Fruit fly (Drosophila melanogaster) whole organism, embryonic: ENCODE results near the gene BomBc3.

Experiments used
- Antp ChIP-seq: fragments of 200-800 bp; sonication (Bioruptor generic); optimal IDR thresholded peaks from 3 replicates; lab custom pipeline; 2016; ENCODE audit warnings: missing biosample characterization, missing genetic modification characterization
- B-H2 ChIP-seq: fragments of 200-800 bp; sonication (Bioruptor generic); optimal IDR thresholded peaks from 2 replicates; lab custom pipeline; 2018; ENCODE audit warnings: missing biosample characterization, mild to moderate bottlenecking, missing genetic modification characterization
- BEAF-32 ChIP-seq: fragments of 200-800 bp; sonication (Bioruptor generic); optimal IDR thresholded peaks from 3 replicates; lab custom pipeline; 2017; ENCODE audit warnings: missing biosample characterization, missing genetic modification characterization, mild to moderate bottlenecking, moderate library complexity, missing genetic modification reagents
- Bgb ChIP-seq: fragments of 200-800 bp; sonication (Bioruptor generic); IDR thresholded peaks from 2 replicates; pipeline ENCODE4 v1.3.6; 2022; ENCODE audit warnings: missing biosample characterization, missing genetic modification characterization; ENCODE audit not compliant: partially characterized antibody
- C15 ChIP-seq: fragments of 200-800 bp; sonication (Bioruptor generic); IDR thresholded peaks from 3 replicates; pipeline ENCODE4 v1.3.6; 2022; ENCODE audit warnings: missing biosample characterization, missing genetic modification characterization
- CG10979 ChIP-seq: fragments of 200-800 bp; sonication (Bioruptor generic); optimal IDR thresholded peaks from 2 replicates; lab custom pipeline; 2018; ENCODE audit warnings: missing biosample characterization, mild to moderate bottlenecking, missing genetic modification characterization, moderate library complexity
- CG15514 ChIP-seq: fragments of 200-800 bp; sonication (Bioruptor generic); optimal IDR thresholded peaks from 3 replicates; lab custom pipeline; 2017; ENCODE audit warnings: missing biosample characterization, missing genetic modification characterization, mild to moderate bottlenecking, moderate library complexity, missing genetic modification reagents
- CG1603 ChIP-seq: fragments of 200-800 bp; sonication (Bioruptor generic); optimal IDR thresholded peaks from 2 replicates; lab custom pipeline; 2019; ENCODE audit warnings: missing biosample characterization, mild to moderate bottlenecking, missing genetic modification characterization, moderate library complexity
- CG17829 ChIP-seq: fragments of 200-800 bp; optimal IDR thresholded peaks from 2 replicates; lab custom pipeline; 2019; ENCODE audit warnings: missing biosample characterization, mild to moderate bottlenecking, missing genetic modification characterization, moderate library complexity
- CG18262 ChIP-seq: fragments of 200-800 bp; optimal IDR thresholded peaks from 3 replicates; lab custom pipeline; 2019; ENCODE audit warnings: missing biosample characterization, mild to moderate bottlenecking, missing genetic modification characterization, moderate library complexity
- CG30431 ChIP-seq: fragments of 200-800 bp; sonication (Bioruptor generic); optimal IDR thresholded peaks from 2 replicates; lab custom pipeline; 2017; ENCODE audit warnings: missing biosample characterization, missing genetic modification characterization
- CG3281 ChIP-seq: fragments of 200-800 bp; sonication (Bioruptor generic); optimal IDR thresholded peaks from 3 replicates; lab custom pipeline; 2017; ENCODE audit warnings: missing biosample characterization, mild to moderate bottlenecking, missing genetic modification characterization
- CG4617 ChIP-seq: fragments of 200-800 bp; sonication (Bioruptor generic); optimal IDR thresholded peaks from 3 replicates; lab custom pipeline; 2016; ENCODE audit warnings: missing biosample characterization, missing genetic modification characterization, borderline replicate concordance
- CG7963 ChIP-seq: fragments of 200-800 bp; sonication (Bioruptor generic); IDR thresholded peaks from 3 replicates; pipeline ENCODE4 v1.3.6; 2022; ENCODE audit warnings: missing biosample characterization, missing genetic modification characterization; ENCODE audit not compliant: partially characterized antibody
- CG8388 ChIP-seq: fragments of 200-800 bp; sonication (Bioruptor generic); optimal IDR thresholded peaks from 2 replicates; lab custom pipeline; 2019; ENCODE audit warnings: missing biosample characterization, mild to moderate bottlenecking, missing genetic modification characterization, moderate library complexity
- CG9817 ChIP-seq: fragments of 200-800 bp; sonication (Bioruptor generic); optimal IDR thresholded peaks from 2 replicates; lab custom pipeline; 2018; ENCODE audit warnings: missing biosample characterization, mild to moderate bottlenecking, missing genetic modification characterization, moderate library complexity
- CoRest ChIP-seq: fragments of 200-800 bp; sonication (Bioruptor generic); optimal IDR thresholded peaks from 3 replicates; lab custom pipeline; 2018; ENCODE audit warnings: missing biosample characterization, mild to moderate bottlenecking, missing genetic modification characterization, moderate library complexity
- Dip3 ChIP-seq: fragments of 200-800 bp; sonication (Bioruptor generic); optimal IDR thresholded peaks from 3 replicates; lab custom pipeline; 2016; ENCODE audit warnings: missing biosample characterization, missing genetic modification characterization
- ERR ChIP-seq: fragments of 200-800 bp; sonication (Bioruptor generic); optimal IDR thresholded peaks from 2 replicates; lab custom pipeline; 2016; ENCODE audit warnings: missing biosample characterization, missing genetic modification characterization
- Eip74EF ChIP-seq, 2 experiments: fragments of 200-800 bp in 1 of 2; fragments of >200 bp in 1 of 2; sonication (Bioruptor generic) in 1 of 2; optimal IDR thresholded peaks; 2 replicates each; lab custom pipeline; 2017 to 2019; ENCODE audit warnings: missing biosample characterization in 2 of 2, missing genetic modification characterization in 2 of 2, mild to moderate bottlenecking in 1 of 2, moderate library complexity in 1 of 2
- Hey ChIP-seq: fragments of 200-800 bp; sonication (Bioruptor generic); optimal IDR thresholded peaks from 3 replicates; lab custom pipeline; 2018; ENCODE audit warnings: missing biosample characterization, mild to moderate bottlenecking, missing genetic modification characterization
- Mad ChIP-seq: fragments of 200-800 bp; sonication (Bioruptor generic); optimal IDR thresholded peaks from 2 replicates; lab custom pipeline; 2016; ENCODE audit warnings: missing biosample characterization, missing genetic modification characterization
- Med ChIP-seq: fragments of 200-800 bp; sonication (Bioruptor generic); peaks from one replicate; lab custom pipeline; 2016; ENCODE audit warnings: missing biosample characterization, missing genetic modification characterization, mild to moderate bottlenecking, inconsistent platforms, moderate library complexity
- Myb ChIP-seq: fragments of 200-800 bp; sonication (Bioruptor generic); optimal IDR thresholded peaks from 2 replicates; lab custom pipeline; 2016; ENCODE audit warnings: missing biosample characterization, missing genetic modification characterization
- Nf-YB ChIP-seq: fragments of 200-800 bp; sonication (Bioruptor generic); optimal IDR thresholded peaks from 3 replicates; lab custom pipeline; 2019; ENCODE audit warnings: missing biosample characterization, mild to moderate bottlenecking, missing genetic modification characterization, moderate library complexity
- Ptx1 ChIP-seq: fragments of 200-800 bp; sonication (Bioruptor generic); IDR thresholded peaks from 2 replicates; pipeline ENCODE4 v1.3.6; 2022; ENCODE audit warnings: missing biosample characterization, missing genetic modification characterization
- Ravus ChIP-seq: fragments of 200-800 bp; sonication (Bioruptor generic); IDR thresholded peaks from 2 replicates; pipeline ENCODE4 v1.3.6; 2022; ENCODE audit warnings: missing biosample characterization, missing genetic modification characterization
- Stat92E ChIP-seq, 3 experiments: fragments of >200 bp in 2 of 3; fragments of 200-800 bp in 1 of 3; sonication (Bioruptor generic) in 1 of 3; optimal IDR thresholded peaks; 2 replicates each; lab custom pipeline; 2017 to 2019; ENCODE audit warnings: missing biosample characterization in 3 of 3, missing genetic modification characterization in 3 of 3, mild to moderate bottlenecking in 1 of 3, moderate library complexity in 1 of 3
- abd-A ChIP-seq: fragments of 200-800 bp; sonication (Bioruptor generic); optimal IDR thresholded peaks from 3 replicates; lab custom pipeline; 2019; ENCODE audit warnings: missing biosample characterization, mild to moderate bottlenecking, missing genetic modification characterization, moderate library complexity
- ci ChIP-seq: fragments of 200-800 bp; sonication (Bioruptor generic); IDR thresholded peaks from 3 replicates; pipeline ENCODE4 v1.3.6; 2022; ENCODE audit warnings: missing biosample characterization, missing genetic modification characterization
- crc ChIP-seq: fragments of 200-800 bp; sonication (Bioruptor generic); optimal IDR thresholded peaks from 2 replicates; lab custom pipeline; 2016; ENCODE audit warnings: missing biosample characterization, missing genetic modification characterization
- crol ChIP-seq: fragments of 200-800 bp; sonication (Bioruptor generic); IDR thresholded peaks from 2 replicates; pipeline ENCODE4 v1.3.6; 2022; ENCODE audit warnings: missing biosample characterization, missing genetic modification characterization
- dimm ChIP-seq: fragments of 200-800 bp; sonication (Bioruptor generic); IDR thresholded peaks from 2 replicates; pipeline ENCODE4 v1.3.6; 2022; ENCODE audit warnings: missing biosample characterization, missing genetic modification characterization
- dmrt11E ChIP-seq: fragments of 200-800 bp; sonication (Bioruptor generic); optimal IDR thresholded peaks from 3 replicates; lab custom pipeline; 2018; ENCODE audit warnings: missing biosample characterization, mild to moderate bottlenecking, missing genetic modification characterization, moderate library complexity
- dysf ChIP-seq: fragments of 200-800 bp; sonication (Bioruptor generic); IDR thresholded peaks from 3 replicates; pipeline ENCODE4 v1.3.6; 2022; ENCODE audit warnings: missing biosample characterization, missing genetic modification characterization
- fd64A ChIP-seq: fragments of 200-800 bp; sonication (Bioruptor generic); optimal IDR thresholded peaks from 3 replicates; lab custom pipeline; 2018; ENCODE audit warnings: missing biosample characterization, mild to moderate bottlenecking, missing genetic modification characterization
- gsb ChIP-seq: fragments of 200-800 bp; sonication (Bioruptor generic); IDR thresholded peaks from 2 replicates; pipeline ENCODE4 v1.3.6; 2022; ENCODE audit warnings: missing biosample characterization, missing genetic modification characterization
- insv ChIP-seq, 2 experiments: fragments of 200-800 bp; sonication (Bioruptor generic); optimal IDR thresholded peaks; 3 replicates each; lab custom pipeline; 2016 to 2018; ENCODE audit warnings: missing biosample characterization in 2 of 2, missing genetic modification characterization in 2 of 2
- nom ChIP-seq: fragments of 200-800 bp; sonication (Bioruptor generic); optimal IDR thresholded peaks from 2 replicates; lab custom pipeline; 2017; ENCODE audit warnings: missing biosample characterization, missing genetic modification characterization, mild to moderate bottlenecking, moderate library complexity, missing genetic modification reagents
- onecut ChIP-seq: fragments of 200-800 bp; sonication (Bioruptor generic); IDR thresholded peaks from 2 replicates; pipeline ENCODE4 v1.3.6; 2022; ENCODE audit warnings: missing biosample characterization, missing genetic modification characterization
- otp ChIP-seq: fragments of 200-800 bp; sonication (Bioruptor generic); IDR thresholded peaks from 3 replicates; pipeline ENCODE4, ENCODE4 v1.3.6; 2022; ENCODE audit warnings: missing biosample characterization, missing genetic modification characterization
- phol ChIP-seq: fragments of 200-800 bp; sonication (Bioruptor generic); optimal IDR thresholded peaks from 3 replicates; lab custom pipeline; 2018; ENCODE audit warnings: missing biosample characterization, mild to moderate bottlenecking, missing genetic modification characterization, moderate library complexity
- pnt ChIP-seq: fragments of 200-800 bp; sonication (Bioruptor generic); optimal IDR thresholded peaks from 3 replicates; lab custom pipeline; 2016; ENCODE audit warnings: missing biosample characterization, missing genetic modification characterization
- rib ChIP-seq: fragments of 200-800 bp; sonication (Bioruptor generic); IDR thresholded peaks from 2 replicates; pipeline ENCODE4 v1.3.6; 2022; ENCODE audit warnings: missing biosample characterization, missing genetic modification characterization
- scrt ChIP-seq: fragments of 200-800 bp; sonication (Bioruptor generic); optimal IDR thresholded peaks from 2 replicates; lab custom pipeline; 2018; ENCODE audit warnings: missing biosample characterization, mild to moderate bottlenecking, missing genetic modification characterization, moderate library complexity
- sens-2 ChIP-seq: fragments of 200-800 bp; sonication (Bioruptor generic); IDR thresholded peaks from 2 replicates; pipeline ENCODE4 v1.3.6; 2022; ENCODE audit warnings: missing biosample characterization, missing genetic modification characterization
- sob ChIP-seq: fragments of 200-800 bp; sonication (Bioruptor generic); IDR thresholded peaks from 2 replicates; pipeline ENCODE4 v1.3.6; 2022; ENCODE audit warnings: missing biosample characterization, missing genetic modification characterization
- tna ChIP-seq: fragments of 200-800 bp; sonication (Bioruptor generic); IDR thresholded peaks from 2 replicates; pipeline ENCODE4 v1.3.6; 2022; ENCODE audit warnings: missing biosample characterization, missing genetic modification characterization; ENCODE audit not compliant: partially characterized antibody
- yki ChIP-seq: fragments of >200 bp; optimal IDR thresholded peaks from 3 replicates; lab custom pipeline; 2018

BomBc3 gene

DNA sequence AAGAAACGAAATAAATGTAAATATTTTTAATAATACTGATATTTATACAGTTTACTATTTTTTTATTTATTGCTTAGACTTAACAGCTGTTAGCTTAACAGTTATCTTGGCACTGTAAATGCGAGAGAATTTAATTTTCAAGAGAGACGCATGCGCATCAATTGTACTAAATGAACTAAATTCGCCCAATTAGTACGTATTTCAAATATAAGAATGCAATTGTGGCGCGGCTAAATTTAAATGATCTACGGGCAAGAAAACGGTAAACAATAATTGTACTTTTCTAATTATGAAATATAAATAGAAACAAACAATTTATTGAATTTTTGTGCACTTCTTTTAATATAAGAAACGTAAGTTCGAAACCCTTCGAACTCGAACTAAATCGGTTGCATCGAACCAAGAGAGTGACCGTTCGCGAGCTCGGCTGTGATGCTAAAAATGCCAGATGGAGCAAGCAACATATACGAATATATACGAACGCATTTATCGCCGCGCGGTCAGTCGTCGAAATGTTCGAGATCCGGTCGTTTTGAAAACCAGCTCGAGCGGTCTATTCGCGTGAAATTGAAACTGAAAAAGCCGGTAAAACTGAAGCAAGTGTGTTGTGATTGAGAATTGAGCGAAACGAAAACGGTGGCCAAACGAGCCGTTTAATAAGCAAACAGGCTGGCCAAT is 46.6 kb downstream of the BomBc3 start, which contains the start of gene SKIP (continued):
- TF ChIP-seq CG10979 (tag; lab: Kevin White, UChicago) (peak; percentile 17), Ravus (GFP tag; lab: Robert Waterston, UW) (no peak), ERR (peak; percentile 2), Mad (GFP tag; lab: Kevin White, UChicago) (no peak), nom (GFP tag; lab: Kevin White, UChicago) (no peak), tna (GFP tag; lab: Robert Waterston, UW) (peak; percentile 59), otp (GFP tag; lab: Robert Waterston, UW) (peak; percentile 67; the same call in 2 of the 3 replicates), CG7963 (GFP tag; lab: Robert Waterston, UW) (no peak), gsb (GFP tag; lab: Robert Waterston, UW) (no peak), crc (GFP tag; lab: Kevin White, UChicago) (no peak), Dip3 (GFP tag; lab: Kevin White, UChicago) (no peak), CG1603 (tag; lab: Kevin White, UChicago) (peak; percentile 47), Eip74EF (GFP tag; optimal IDR thresholded peaks at IDR 0.05; lab: Kevin White, UChicago) (peak in 1 of 2 experiments; percentile 2), insv (GFP tag; optimal IDR thresholded peaks at IDR 0.05; lab: Kevin White, UChicago) (peak in 1 of 2 experiments; percentile 36), CG17829 (peak; percentile 52), ci (GFP tag; lab: Robert Waterston, UW) (peak; percentile 45; the same call in 2 of the 3 replicates), dimm (GFP tag; lab: Robert Waterston, UW) (no peak), CG4617 (GFP tag; lab: Kevin White, UChicago) (no peak), B-H2 (GFP tag; lab: Kevin White, UChicago) (peak; percentile 13), Ptx1 (GFP tag; lab: Robert Waterston, UW) (no peak), CG30431 (GFP tag; lab: Kevin White, UChicago) (no peak), Bgb (GFP tag; lab: Robert Waterston, UW) (peak; percentile 67), Myb (GFP tag; lab: Kevin White, UChicago) (peak; percentile 24), CG9817 (tag; lab: Kevin White, UChicago) (no peak), CG8388 (GFP tag; lab: Kevin White, UChicago) (peak; percentile 11), C15 (GFP tag; lab: Robert Waterston, UW) (no peak), sob (GFP tag; lab: Robert Waterston, UW) (peak; percentile 41; the same call in 1 of the 2 replicates), abd-A (tag; lab: Kevin White, UChicago) (peak; percentile 58), phol (no peak), Antp (GFP tag; lab: Kevin White, UChicago) (peak; percentile 25), rib (GFP tag; lab: Robert Waterston, UW) (0 out of 2 replicates have a peak, but pooled peaks have one; percentile 51), fd64A (GFP tag; lab: Kevin White, UChicago) (peak; percentile 40), CG18262 (tag; lab: Kevin White, UChicago) (peak; percentile 14), Nf-YB (GFP tag; lab: Kevin White, UChicago) (no peak), dmrt11E (tag; lab: Kevin White, UChicago) (no peak), crol (GFP tag; lab: Robert Waterston, UW) (no peak), CG3281 (GFP tag; lab: Kevin White, UChicago) (peak; percentile 52), Hey (tag; lab: Kevin White, UChicago) (no peak), CoRest (tag; lab: Kevin White, UChicago) (no peak), pnt (no peak), Med (peak; percentile 94), scrt (GFP tag; lab: Kevin White, UChicago) (peak; percentile 45), sens-2 (GFP tag; lab: Robert Waterston, UW) (no peak), CG15514 (GFP tag; lab: Kevin White, UChicago) (peak; percentile 27), yki (lab: Kevin White, UChicago) (no peak), BEAF-32 (peak; percentile 9), onecut (GFP tag; lab: Robert Waterston, UW) (peak; percentile 34; the same call in 1 of the 2 replicates), Stat92E (GFP tag; optimal IDR thresholded peaks at IDR 0.05; lab: Kevin White, UChicago) (peak in 1 of 3 experiments; percentile 61), dysf (GFP tag; lab: Robert Waterston, UW) (no peak)
